Fruit fly (Drosophila melanogaster) whole organism, adult: ENCODE measurements around the gene CG31528.

Experiments used
- CG11617 ChIP-seq: fragments of 200-800 bp; sonication (Bioruptor generic); optimal IDR thresholded peaks from 2 replicates; lab custom pipeline; 2017; ENCODE audit warnings: mild to moderate bottlenecking, missing biosample characterization, missing genetic modification reagents, missing genetic modification characterization
- CG12768 ChIP-seq: fragments of 200-800 bp; sonication (Bioruptor generic); optimal IDR thresholded peaks from 2 replicates; lab custom pipeline; 2017; ENCODE audit warnings: missing biosample characterization, missing genetic modification characterization, mild to moderate bottlenecking, moderate library complexity, missing genetic modification reagents
- CG14711 ChIP-seq: fragments of 200-800 bp; sonication (Bioruptor generic); optimal IDR thresholded peaks from 2 replicates; lab custom pipeline; 2018; ENCODE audit warnings: missing biosample characterization, mild to moderate bottlenecking, missing genetic modification characterization, moderate library complexity
- CG1620 ChIP-seq: fragments of 200-800 bp; sonication (Bioruptor generic); optimal IDR thresholded peaks from 2 replicates; lab custom pipeline; 2016; ENCODE audit warnings: missing biosample characterization, missing genetic modification characterization
- CG33017 ChIP-seq: fragments of 200-800 bp; sonication (Bioruptor generic); optimal IDR thresholded peaks from 2 replicates; lab custom pipeline; 2018; ENCODE audit warnings: missing biosample characterization, mild to moderate bottlenecking, missing genetic modification characterization, moderate library complexity
- CG5204 ChIP-seq: fragments of 200-800 bp; sonication (Bioruptor generic); optimal IDR thresholded peaks from 2 replicates; lab custom pipeline; 2016; ENCODE audit warnings: missing biosample characterization, missing genetic modification characterization
- CG7045 ChIP-seq: fragments of 200-800 bp; sonication (Bioruptor generic); optimal IDR thresholded peaks from 2 replicates; lab custom pipeline; 2017; ENCODE audit warnings: missing biosample characterization, mild to moderate bottlenecking, missing genetic modification characterization
- CG7101 ChIP-seq: fragments of 200-800 bp; sonication (Bioruptor generic); optimal IDR thresholded peaks from 2 replicates; lab custom pipeline; 2018; ENCODE audit warnings: missing biosample characterization, mild to moderate bottlenecking, missing genetic modification characterization, moderate library complexity
- Clk ChIP-seq: fragments of 200-800 bp; sonication (Bioruptor generic); optimal IDR thresholded peaks from 2 replicates; lab custom pipeline; 2017; ENCODE audit warnings: missing biosample characterization, missing genetic modification characterization
- Crg-1 ChIP-seq: fragments of 200-800 bp; sonication (Bioruptor generic); optimal IDR thresholded peaks from 2 replicates; lab custom pipeline; 2016; ENCODE audit warnings: missing biosample characterization, missing genetic modification characterization
- Hr96 ChIP-seq: fragments of 200-800 bp; sonication (Bioruptor generic); optimal IDR thresholded peaks from 2 replicates; lab custom pipeline; 2016; ENCODE audit warnings: missing biosample characterization, missing genetic modification characterization
- Mnt ChIP-seq: fragments of 200-800 bp; sonication (Bioruptor generic); optimal IDR thresholded peaks from 2 replicates; lab custom pipeline; 2016; ENCODE audit warnings: missing biosample characterization, mild to moderate bottlenecking, missing genetic modification characterization
- bab1 ChIP-seq: fragments of 200-800 bp; sonication (Bioruptor generic); optimal IDR thresholded peaks from 3 replicates; lab custom pipeline; 2019; ENCODE audit warnings: missing biosample characterization, mild to moderate bottlenecking, missing genetic modification characterization, moderate library complexity
- cic ChIP-seq: fragments of 200-800 bp; sonication (Bioruptor generic); optimal IDR thresholded peaks from 2 replicates; lab custom pipeline; 2017; ENCODE audit warnings: missing biosample characterization, mild to moderate bottlenecking, missing genetic modification characterization, moderate library complexity
- cnc ChIP-seq, 2 experiments: fragments of >200 bp; optimal IDR thresholded peaks; 2 replicates each; lab custom pipeline; 2017
- kay ChIP-seq: fragments of 200-800 bp; sonication (Bioruptor generic); peaks from one replicate; lab custom pipeline; 2016; ENCODE audit warnings: missing biosample characterization, missing genetic modification characterization, borderline replicate concordance
- ovo ChIP-seq: fragments of 200-800 bp; sonication (Bioruptor generic); optimal IDR thresholded peaks from 2 replicates; lab custom pipeline; 2016; ENCODE audit warnings: missing biosample characterization, missing genetic modification characterization
- pad ChIP-seq: fragments of 200-800 bp; sonication (Bioruptor generic); optimal IDR thresholded peaks from 3 replicates; lab custom pipeline; 2017; ENCODE audit warnings: missing biosample characterization, missing genetic modification characterization, mild to moderate bottlenecking, moderate library complexity, missing genetic modification reagents
- tj ChIP-seq: fragments of 200-800 bp; sonication (Bioruptor generic); optimal IDR thresholded peaks from 3 replicates; lab custom pipeline; 2017; ENCODE audit warnings: missing biosample characterization, mild to moderate bottlenecking, missing genetic modification characterization, moderate library complexity
- toe ChIP-seq: fragments of 200-800 bp; sonication (Bioruptor generic); optimal IDR thresholded peaks from 2 replicates; lab custom pipeline; 2016; ENCODE audit warnings: missing biosample characterization, missing genetic modification characterization

CG31528 gene

DNA sequence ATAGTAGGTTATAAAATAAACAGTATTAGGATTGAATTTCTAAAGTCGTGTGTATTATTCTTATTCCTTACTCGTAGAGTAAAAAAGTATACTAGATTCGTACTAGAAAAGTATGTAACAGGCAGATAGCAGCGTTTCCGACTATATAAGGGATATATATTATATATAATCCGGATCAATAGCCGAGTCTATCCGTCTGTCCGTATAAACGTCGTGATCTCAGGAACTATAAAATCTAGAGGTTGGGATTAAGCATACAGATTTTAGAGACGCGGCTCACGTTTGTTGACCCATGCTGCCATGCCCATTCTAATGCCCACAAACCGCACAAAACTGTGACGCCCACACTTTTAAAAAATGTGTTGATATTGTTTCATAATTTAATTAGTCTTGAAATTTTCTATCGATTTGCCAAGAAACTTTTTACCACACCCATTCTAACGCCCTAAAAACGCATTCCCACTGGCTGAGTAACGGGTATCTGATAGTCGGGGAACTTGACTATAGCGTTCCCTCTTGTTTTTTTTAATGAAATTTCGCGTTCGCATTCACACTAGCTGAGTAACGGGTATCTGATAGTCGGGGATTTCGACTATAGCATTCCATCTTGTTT is 14.2 kb upstream of the CG31528 start, which contains the start of gene CG9853:
Gene CG9853 (minus strand): TSS at position 51 of the 613 bp plus-strand sequence.
- TF ChIP-seq toe (GFP tag; lab: Kevin White, UChicago) (no peak), CG7045 (GFP tag; lab: Kevin White, UChicago) (no peak), CG14711 (no peak), Mnt (GFP tag; lab: Kevin White, UChicago) (no peak), kay (GFP tag; lab: Kevin White, UChicago) (no peak), CG7101 (tag; lab: Kevin White, UChicago) (no peak), bab1 (GFP tag; lab: Kevin White, UChicago) (no peak)

DNA sequence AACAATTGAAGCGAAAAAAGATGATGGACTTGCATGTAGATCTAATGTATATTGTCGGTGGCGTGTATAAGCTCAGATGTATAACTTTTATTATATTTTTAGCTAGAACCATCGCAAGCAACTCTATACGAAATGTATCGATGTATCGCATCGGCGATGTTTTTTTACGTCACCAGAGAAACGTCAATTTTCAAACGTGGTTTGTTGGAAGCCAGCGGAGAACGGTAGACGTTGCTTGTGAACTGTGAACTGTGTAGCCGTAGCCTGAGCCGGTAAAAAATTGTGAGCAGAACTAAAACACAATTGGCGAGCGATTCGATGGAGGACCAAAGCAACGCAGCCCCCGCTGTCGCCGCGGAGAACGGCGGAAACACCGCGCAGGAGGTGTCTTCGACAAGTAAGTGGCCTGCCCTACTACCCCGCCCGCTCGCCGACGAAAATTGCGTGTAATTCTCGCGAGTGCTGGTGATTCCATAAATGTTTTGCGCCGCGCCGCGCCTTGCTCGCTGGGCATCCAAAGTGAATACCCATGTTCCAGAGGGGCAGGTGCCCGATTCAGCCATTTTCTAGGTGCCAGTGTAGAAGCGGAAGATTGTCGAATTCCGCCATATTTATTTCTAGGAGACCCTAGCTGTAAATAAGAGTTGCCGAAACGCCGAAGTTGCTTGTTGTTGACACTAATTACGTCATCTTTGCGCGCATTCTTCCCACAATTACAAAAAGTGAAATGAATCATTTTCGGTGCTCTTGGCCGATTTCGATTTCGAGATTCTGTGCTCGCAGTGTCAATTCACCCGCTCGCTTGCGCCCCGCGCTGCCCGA is 13.1 kb upstream of the CG31528 start, which contains the start of gene lost:
Gene lost (plus strand): TSS at position 193 of the 822 bp plus-strand sequence.
- TF ChIP-seq Hr96 (GFP tag; lab: Kevin White, UChicago) (no peak), ovo (peak; percentile 28), cic (GFP tag; lab: Kevin White, UChicago) (peak; percentile 28), CG5204 (GFP tag; lab: Kevin White, UChicago) (no peak), bab1 (GFP tag; lab: Kevin White, UChicago) (peak; percentile 35), CG1620 (no peak), pad (GFP tag; lab: Kevin White, UChicago) (peak; percentile 15), cnc (optimal IDR thresholded peaks at IDR 0.05; lab: Kevin White, UChicago) (no peak), tj (GFP tag; lab: Kevin White, UChicago) (no peak), CG7101 (tag; lab: Kevin White, UChicago) (peak; percentile 52), toe (GFP tag; lab: Kevin White, UChicago) (peak; percentile 55), kay (GFP tag; lab: Kevin White, UChicago) (no peak), CG7045 (GFP tag; lab: Kevin White, UChicago) (no peak), CG33017 (tag; lab: Kevin White, UChicago) (no peak), Mnt (GFP tag; lab: Kevin White, UChicago) (peak; percentile 79), Crg-1 (GFP tag; lab: Kevin White, UChicago) (no peak), CG12768 (GFP tag; lab: Kevin White, UChicago) (no peak), CG11617 (GFP tag; lab: Kevin White, UChicago) (peak; percentile 16), Clk (GFP tag; lab: Kevin White, UChicago) (no peak), CG14711 (peak; percentile 78)

DNA sequence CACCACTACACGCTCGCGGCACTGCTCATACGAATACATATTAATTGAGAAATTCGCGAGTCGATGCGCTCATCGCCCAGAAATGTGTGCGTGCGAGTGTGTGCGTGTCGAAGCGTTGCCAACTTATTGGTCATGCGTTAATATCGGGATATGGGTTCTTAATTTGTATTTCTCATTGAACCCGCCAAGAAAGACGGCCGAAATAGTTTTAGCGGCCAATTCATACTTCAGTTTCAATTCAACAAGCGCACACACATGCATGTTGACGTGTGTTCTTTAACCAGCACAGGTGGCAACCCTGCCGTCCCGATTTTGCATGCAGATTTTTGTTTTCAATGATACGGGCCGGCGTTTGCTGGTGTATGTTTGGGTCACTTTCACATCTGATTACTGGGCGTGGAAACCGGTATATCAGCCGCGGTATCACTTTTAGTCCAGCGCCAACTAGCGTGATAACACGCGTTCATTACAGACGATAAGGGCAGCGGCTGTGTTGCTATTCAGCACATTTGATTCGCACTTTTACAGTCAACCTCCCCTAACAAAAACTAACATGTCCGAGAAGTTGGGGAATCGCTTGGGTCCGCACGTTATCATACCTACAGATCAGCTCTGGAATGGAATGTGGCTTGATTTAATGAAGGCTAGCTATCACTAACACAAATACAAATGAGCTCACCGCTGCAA is 12.4 kb upstream of the CG31528 start:
- TF ChIP-seq Hr96 (GFP tag; lab: Kevin White, UChicago) (no peak), cnc (optimal IDR thresholded peaks at IDR 0.05; lab: Kevin White, UChicago) (no peak), Mnt (GFP tag; lab: Kevin White, UChicago) (peak; percentile 85), CG14711 (peak; percentile 91), Crg-1 (GFP tag; lab: Kevin White, UChicago) (no peak), ovo (no peak), toe (GFP tag; lab: Kevin White, UChicago) (peak; percentile 27), CG7101 (tag; lab: Kevin White, UChicago) (no peak), bab1 (GFP tag; lab: Kevin White, UChicago) (peak; percentile 22), CG1620 (no peak), CG33017 (tag; lab: Kevin White, UChicago) (peak; percentile 33), pad (GFP tag; lab: Kevin White, UChicago) (no peak), kay (GFP tag; lab: Kevin White, UChicago) (no peak), CG7045 (GFP tag; lab: Kevin White, UChicago) (no peak), tj (GFP tag; lab: Kevin White, UChicago) (peak; percentile 58), CG11617 (GFP tag; lab: Kevin White, UChicago) (no peak), CG5204 (GFP tag; lab: Kevin White, UChicago) (no peak), Clk (GFP tag; lab: Kevin White, UChicago) (no peak), CG12768 (GFP tag; lab: Kevin White, UChicago) (peak; percentile 42), cic (GFP tag; lab: Kevin White, UChicago) (peak; percentile 75)

DNA sequence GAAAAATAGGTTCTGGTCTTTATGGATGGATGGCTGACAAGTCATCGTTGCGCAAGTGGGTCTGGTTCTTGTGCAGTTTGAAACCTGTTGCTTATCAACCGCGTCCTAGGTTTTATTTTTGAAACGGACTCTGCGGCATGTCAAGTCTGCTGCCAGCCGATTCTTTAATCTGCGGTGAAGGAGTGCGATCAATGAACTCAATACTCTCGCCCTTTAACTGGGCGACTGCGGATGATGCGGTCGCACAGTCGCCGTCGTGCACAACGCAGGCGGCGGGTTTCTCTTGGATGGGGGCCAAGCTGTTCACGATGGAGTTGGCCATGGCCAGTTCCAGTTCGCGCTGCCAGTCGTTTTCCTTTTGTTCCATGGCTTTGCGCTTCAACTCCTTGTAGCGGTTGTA is 8.9 kb upstream of the CG31528 start:
- TF ChIP-seq kay (GFP tag; lab: Kevin White, UChicago) (no peak), CG12768 (GFP tag; lab: Kevin White, UChicago) (no peak), Hr96 (GFP tag; lab: Kevin White, UChicago) (no peak), CG33017 (tag; lab: Kevin White, UChicago) (no peak), CG14711 (no peak), toe (GFP tag; lab: Kevin White, UChicago) (no peak), cic (GFP tag; lab: Kevin White, UChicago) (no peak), pad (GFP tag; lab: Kevin White, UChicago) (no peak), CG5204 (GFP tag; lab: Kevin White, UChicago) (no peak), CG11617 (GFP tag; lab: Kevin White, UChicago) (no peak), tj (GFP tag; lab: Kevin White, UChicago) (no peak), cnc (optimal IDR thresholded peaks at IDR 0.05; lab: Kevin White, UChicago) (no peak), CG7101 (tag; lab: Kevin White, UChicago) (no peak), CG1620 (no peak), CG7045 (GFP tag; lab: Kevin White, UChicago) (no peak), Clk (GFP tag; lab: Kevin White, UChicago) (no peak)
